Worm (Caenorhabditis elegans) whole organism, young adult: ENCODE results near the gene C26B2.2.

Source experiments
- B0035.1 ChIP-seq: sonication (generic microtip); optimal IDR thresholded peaks from 2 replicates; lab custom pipeline; 2016; ENCODE audit warnings: missing genetic modification characterization, mild to moderate bottlenecking, missing compliant biosample characterization, missing genotype, missing genetic modification reagents
- B0336.3 ChIP-seq: fragments of 200-800 bp; sonication (Bioruptor generic); IDR thresholded peaks from 2 replicates; pipeline ENCODE4 v1.3.6; 2022; ENCODE audit warnings: missing genetic modification characterization, missing compliant biosample characterization
- F33H1.4 ChIP-seq: fragments of 200-800 bp; sonication (Bioruptor generic); IDR thresholded peaks from 2 replicates; pipeline ENCODE4 v1.3.6; 2022; ENCODE audit warnings: missing genetic modification reagents, missing genetic modification characterization, missing compliant biosample characterization
- F52B5.7 ChIP-seq: sonication (generic microtip); optimal IDR thresholded peaks from 2 replicates; lab custom pipeline; 2016; ENCODE audit warnings: mild to moderate bottlenecking, missing genetic modification characterization, missing compliant biosample characterization
- K11D2.4 ChIP-seq: fragments of 200-800 bp; sonication (Bioruptor generic); IDR thresholded peaks from 2 replicates; pipeline ENCODE4 v1.3.6; 2022; ENCODE audit warnings: missing genetic modification reagents, missing genetic modification characterization, missing compliant biosample characterization
- Y53F4B.3 ChIP-seq: fragments of 200-800 bp; sonication (Bioruptor generic); IDR thresholded peaks from 2 replicates; pipeline ENCODE4 v1.3.6; 2022; ENCODE audit warnings: missing genetic modification reagents, missing genetic modification characterization, missing compliant biosample characterization
- Y53G8AR.9 ChIP-seq: fragments of 200-800 bp; sonication (Bioruptor generic); conservative IDR thresholded peaks from 2 replicates; pipeline ENCODE4 v1.3.6; 2022; ENCODE audit warnings: missing genetic modification reagents, missing genetic modification characterization, missing compliant biosample characterization
- Y95B8A.8 ChIP-seq: fragments of 200-800 bp; sonication (Bioruptor generic); IDR thresholded peaks from 2 replicates; pipeline ENCODE4 v1.3.6; 2022; ENCODE audit warnings: missing genetic modification reagents, missing genetic modification characterization, missing compliant biosample characterization
- atf-7 ChIP-seq: sonication (generic microtip); optimal IDR thresholded peaks from 2 replicates; lab custom pipeline; 2017; ENCODE audit warnings: mild to moderate bottlenecking, missing genetic modification characterization, missing compliant biosample characterization
- bed-1 ChIP-seq: fragments of 200-800 bp; sonication (Bioruptor generic); IDR thresholded peaks from 2 replicates; pipeline ENCODE4 v1.3.6; 2022; ENCODE audit warnings: missing genetic modification reagents, missing genetic modification characterization, missing compliant biosample characterization
- ccch-3 ChIP-seq: fragments of 200-800 bp; sonication (Bioruptor generic); optimal IDR thresholded peaks from 2 replicates; lab custom pipeline; 2018; ENCODE audit warnings: mild to moderate bottlenecking, missing genetic modification characterization, missing compliant biosample characterization
- cebp-2 ChIP-seq: fragments of 200-800 bp; sonication (Bioruptor generic); IDR thresholded peaks from 2 replicates; pipeline ENCODE4 v1.3.6; 2022; ENCODE audit warnings: missing genetic modification characterization, missing compliant biosample characterization
- ceh-27 ChIP-seq: fragments of 200-800 bp; sonication (Bioruptor generic); optimal IDR thresholded peaks from 2 replicates; lab custom pipeline; 2018; ENCODE audit warnings: mild to moderate bottlenecking, missing genetic modification characterization, moderate library complexity, missing compliant biosample characterization
- ceh-58 ChIP-seq: fragments of 200-800 bp; sonication (Bioruptor generic); IDR thresholded peaks from 2 replicates; pipeline ENCODE4 v1.3.6; 2022; ENCODE audit warnings: missing genetic modification characterization, missing compliant biosample characterization
- die-1 ChIP-seq: sonication (generic microtip); optimal IDR thresholded peaks from 2 replicates; lab custom pipeline; 2016; ENCODE audit warnings: missing genotype, mild to moderate bottlenecking, missing genetic modification characterization, missing compliant biosample characterization
- dpl-1 ChIP-seq: fragments of 150-350 bp; optimal IDR thresholded peaks from 2 replicates; lab custom pipeline; 2014; ENCODE audit warnings: missing biosample characterization, missing genetic modification reagents, missing genetic modification characterization
- efl-1 ChIP-seq: fragments of 150-350 bp; optimal IDR thresholded peaks from 2 replicates; lab custom pipeline; 2014; ENCODE audit warnings: missing biosample characterization, missing genetic modification reagents, missing genetic modification characterization
- egl-18 ChIP-seq: fragments of 200-800 bp; sonication (Bioruptor generic); IDR thresholded peaks from 2 replicates; pipeline ENCODE4 v1.3.6; 2022; ENCODE audit warnings: missing genetic modification reagents, missing genetic modification characterization, missing compliant biosample characterization
- him-1 ChIP-seq: sonication (generic microtip); optimal IDR thresholded peaks from 2 replicates; lab custom pipeline; 2016; ENCODE audit warnings: missing genotype, missing genetic modification reagents, missing genetic modification characterization, missing compliant biosample characterization
- hrde-1 ChIP-seq: sonication (generic microtip); optimal IDR thresholded peaks from 2 replicates; lab custom pipeline; 2016; ENCODE audit warnings: missing genetic modification characterization, mild to moderate bottlenecking, missing compliant biosample characterization, moderate library complexity, missing genotype, missing genetic modification reagents, borderline replicate concordance
- let-526 ChIP-seq: fragments of 200-800 bp; sonication (Bioruptor generic); IDR thresholded peaks from 2 replicates; pipeline ENCODE4 v1.3.6; 2022; ENCODE audit warnings: missing genetic modification reagents, missing genetic modification characterization, missing compliant biosample characterization
- let-607 ChIP-seq, 2 experiments: fragments of 200-800 bp in 1 of 2; sonication (Bioruptor generic) in 1 of 2; sonication (generic microtip) in 1 of 2; optimal IDR thresholded peaks; 2 replicates each; lab custom pipeline; 2016 to 2018; ENCODE audit warnings: mild to moderate bottlenecking in 2 of 2, missing compliant biosample characterization in 2 of 2, missing genetic modification characterization in 2 of 2, moderate library complexity in 2 of 2, missing genotype in 1 of 2
- lir-1 ChIP-seq: fragments of 200-800 bp; sonication (Bioruptor generic); conservative IDR thresholded peaks from 2 replicates; pipeline ENCODE4 v1.3.6; 2022; ENCODE audit warnings: missing genetic modification reagents, missing genetic modification characterization, missing compliant biosample characterization
- madf-6 ChIP-seq: fragments of 200-800 bp; sonication (Bioruptor generic); IDR thresholded peaks from 2 replicates; pipeline ENCODE4 v1.3.6; 2022; ENCODE audit warnings: missing genetic modification reagents, missing genetic modification characterization, missing compliant biosample characterization
- mxl-1 ChIP-seq: sonication (generic microtip); optimal IDR thresholded peaks from 2 replicates; lab custom pipeline; 2016; ENCODE audit warnings: missing genetic modification characterization, missing compliant biosample characterization
- nfya-2 ChIP-seq: fragments of 200-800 bp; sonication (Bioruptor generic); IDR thresholded peaks from 2 replicates; pipeline ENCODE4 v1.3.6; 2022; ENCODE audit warnings: missing genetic modification reagents, missing genetic modification characterization, missing compliant biosample characterization
- nhr-80 ChIP-seq: sonication (generic microtip); optimal IDR thresholded peaks from 2 replicates; lab custom pipeline; 2016; ENCODE audit warnings: missing genetic modification characterization, missing compliant biosample characterization
- snpc-3.4 ChIP-seq: sonication (generic microtip); optimal IDR thresholded peaks from 2 replicates; lab custom pipeline; 2017; ENCODE audit warnings: missing genetic modification characterization, mild to moderate bottlenecking, missing compliant biosample characterization, antibody characterized with exemption, moderate library complexity, missing genotype, missing genetic modification reagents
- snpc-4 ChIP-seq, 5 experiments: fragments of 150-350 bp in 1 of 5; sonication (generic microtip) in 4 of 5; optimal IDR thresholded peaks; 2 replicates each; lab custom pipeline; 2014 to 2018; ENCODE audit warnings: missing genetic modification characterization in 5 of 5, missing biosample characterization in 3 of 5, antibody characterized with exemption in 2 of 5, mild to moderate bottlenecking in 2 of 5, missing compliant biosample characterization in 2 of 5, missing genotype in 2 of 5, moderate library complexity in 2 of 5, missing genetic modification reagents in 1 of 5
- tlf-1 ChIP-seq: fragments of 200-800 bp; sonication (Bioruptor generic); optimal IDR thresholded peaks from 2 replicates; lab custom pipeline; 2018; ENCODE audit warnings: mild to moderate bottlenecking, missing genetic modification characterization, missing compliant biosample characterization
- ztf-18 ChIP-seq: sonication (generic microtip); optimal IDR thresholded peaks from 2 replicates; lab custom pipeline; 2016; ENCODE audit warnings: missing genotype, mild to moderate bottlenecking, missing genetic modification characterization, missing compliant biosample characterization
- ztf-25 ChIP-seq: fragments of 200-800 bp; sonication (Bioruptor generic); IDR thresholded peaks from 2 replicates; pipeline ENCODE4 v1.3.6; 2022; ENCODE audit warnings: missing genetic modification reagents, missing genetic modification characterization, missing compliant biosample characterization
- ztf-6 ChIP-seq: fragments of 200-800 bp; sonication (Bioruptor generic); IDR thresholded peaks from 2 replicates; pipeline ENCODE4 v1.3.6; 2022; ENCODE audit warnings: missing genetic modification reagents, missing genetic modification characterization, missing compliant biosample characterization

Gene C26B2.2

ce11 chrIV:7983728-7984346 lies 38.1 kb downstream of the C26B2.2 start (continued):
- TF ChIP-seq F52B5.7 (tag; lab: Kevin White, UChicago), result peak; percentile 89
- 0 out of 2 replicates have a peak, but pooled peaks have one; percentile 6 for TF ChIP-seq cebp-2 (GFP tag; lab: Robert Waterston, UW)
- TF ChIP-seq mxl-1 (tag; lab: Kevin White, UChicago), result no peak
- peak; percentile 52; the same call in 1 of the 2 replicates for TF ChIP-seq Y53G8AR.9 (GFP tag; lab: Robert Waterston, UW)
- TF ChIP-seq madf-6 (GFP tag; lab: Robert Waterston, UW), result peak; percentile 55
- peak; percentile 91 for TF ChIP-seq B0336.3
- no peak for TF ChIP-seq him-1 (tag; lab: Kevin White, UChicago)
- TF ChIP-seq ztf-18 (tag; lab: Kevin White, UChicago), result no peak
- TF ChIP-seq ztf-25 (GFP tag; lab: Robert Waterston, UW), result no peak
- 0 out of 2 replicates have a peak, but pooled peaks have one; percentile 7 for TF ChIP-seq F33H1.4 (GFP tag; lab: Robert Waterston, UW)
- TF ChIP-seq Y95B8A.8 (GFP tag; lab: Robert Waterston, UW), result 0 out of 2 replicates have a peak, but pooled peaks have one; percentile 46
- TF ChIP-seq die-1 (tag; lab: Kevin White, UChicago), result peak; percentile 17
- TF ChIP-seq snpc-3.4 (tag; lab: Kevin White, UChicago), result no peak
- TF ChIP-seq nfya-2 (GFP tag; lab: Robert Waterston, UW), result 0 out of 2 replicates have a peak, but pooled peaks have one; percentile 6
- peak; percentile 49 for TF ChIP-seq tlf-1
- TF ChIP-seq Y53F4B.3 (GFP tag; lab: Robert Waterston, UW), result no peak
- TF ChIP-seq B0035.1 (tag; lab: Kevin White, UChicago), result peak; percentile 28

- 0 out of 2 replicates have a peak, but pooled peaks have one; percentile 37 for TF ChIP-seq ceh-58 (GFP tag; lab: Robert Waterston, UW)
- TF ChIP-seq F52B5.7 (tag; lab: Kevin White, UChicago), result no peak
- TF ChIP-seq, all 124 proteins: peak for 1
These were observed 38.9 kb downstream of the C26B2.2 start for ce11 chrIV:7983021-7983420.

- TF ChIP-seq ztf-6 (no peak), nhr-80 (tag; lab: Kevin White, UChicago) (peak; percentile 2), ccch-3 (GFP tag; lab: Kevin White, UChicago) (no peak), hrde-1 (no peak), K11D2.4 (GFP tag; lab: Robert Waterston, UW) (no peak), ceh-27 (GFP tag; lab: Kevin White, UChicago) (peak; percentile 13), let-607 (tag; optimal IDR thresholded peaks at IDR 0.05; lab: Kevin White, UChicago) (peak; percentile 70 to 88), dpl-1 (no peak), F33H1.4 (GFP tag; lab: Robert Waterston, UW) (peak; percentile 73), lir-1 (GFP tag; lab: Robert Waterston, UW) (no peak), bed-1 (GFP tag; lab: Robert Waterston, UW) (no peak), atf-7 (tag; lab: Kevin White, UChicago) (no peak), efl-1 (peak; percentile 11), let-526 (GFP tag; lab: Robert Waterston, UW) (no peak), egl-18 (GFP tag; lab: Robert Waterston, UW) (no peak)
These were observed 39.8 kb downstream of the C26B2.2 start, which contains the start of gene arf-5 for ce11 chrIV:7982024-7982576. Gene arf-5 (plus strand): TSS chrIV:7982526.

ce11 chrIV:7979588-7979987 lies 42.3 kb downstream of the C26B2.2 start, which contains the start of gene unc-24:
Gene unc-24 (plus strand): TSS chrIV:7979870.
- no peak for TF ChIP-seq snpc-4 (GFP tag; optimal IDR thresholded peaks at IDR 0.05; lab: Kevin White, UChicago)
- TF ChIP-seq snpc-4 (tag; optimal IDR thresholded peaks at IDR 0.05; lab: Kevin White, UChicago), result no peak
